Fruit fly (Drosophila melanogaster): ENCODE data around the gene Son.

The Son gene

DNA sequence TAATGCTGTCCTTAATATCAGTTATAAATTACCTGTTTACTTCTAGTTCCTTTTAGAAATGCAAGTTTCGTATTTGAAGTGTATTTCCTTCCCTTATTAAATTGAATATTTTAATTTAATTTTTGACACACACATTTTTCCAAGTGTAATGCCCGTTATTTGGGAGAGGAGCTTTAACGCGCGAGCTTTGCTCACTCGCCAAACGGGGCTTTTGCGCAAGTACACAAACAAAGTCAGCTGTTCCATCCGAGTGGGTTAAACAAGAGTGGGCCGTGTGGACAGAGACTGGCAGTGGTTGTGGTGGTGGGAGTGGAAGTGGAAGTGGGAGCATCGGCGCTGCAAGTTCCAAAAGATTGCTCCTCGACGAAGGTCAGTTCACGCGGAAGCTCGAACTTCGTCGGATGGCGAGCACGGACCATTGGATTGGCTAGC, 3.3 kb downstream of the Son start, which contains the start of gene CG8301:
Gene CG8301 (plus strand): TSS at position 218 of the 432 bp plus-strand sequence.
- TF ChIP-seq Mio (GFP tag; optimal IDR thresholded peaks at IDR 0.05) (no peak), dmrt93B (GFP tag; optimal IDR thresholded peaks at IDR 0.05) (no peak), woc (GFP tag; optimal IDR thresholded peaks at IDR 0.05) (no peak), h (GFP tag; optimal IDR thresholded peaks at IDR 0.05) (peak; percentile 15), CG9705 (GFP tag; optimal IDR thresholded peaks at IDR 0.05) (no peak), foxo (GFP tag; optimal IDR thresholded peaks at IDR 0.05) (peak in 1 of 2 experiments; percentile 12), Vsx2 (GFP tag; optimal IDR thresholded peaks at IDR 0.05; ENCODE audit: partially characterized antibody) (no peak), sv (GFP tag; optimal IDR thresholded peaks at IDR 0.05) (no peak), Dfd (GFP tag; optimal IDR thresholded peaks at IDR 0.05) (no peak), HLH106 (tag; optimal IDR thresholded peaks at IDR 0.05) (peak; percentile 19), lola (GFP tag; optimal IDR thresholded peaks at IDR 0.05) (no peak), dl (GFP tag; optimal IDR thresholded peaks at IDR 0.05; ENCODE audit: insufficient read depth in 1 of 2, partially characterized antibody in 2 of 2) (no peak), Rel (GFP tag; optimal IDR thresholded peaks at IDR 0.05) (no peak), Rel (tag; optimal IDR thresholded peaks at IDR 0.05) (peak; percentile 41), sage (GFP tag; optimal IDR thresholded peaks at IDR 0.05) (no peak), OdsH (GFP tag; optimal IDR thresholded peaks at IDR 0.05) (no peak), Dif (GFP tag; optimal IDR thresholded peaks at IDR 0.05; ENCODE audit: partially characterized antibody) (no peak), pan (optimal IDR thresholded peaks at IDR 0.05) (no peak), N (GFP tag; optimal IDR thresholded peaks at IDR 0.05) (no peak), Hnf4 (GFP tag; optimal IDR thresholded peaks at IDR 0.05) (no peak), Sp1 (GFP tag; optimal IDR thresholded peaks at IDR 0.05) (no peak), psq (GFP tag; optimal IDR thresholded peaks at IDR 0.05) (no peak)

DNA sequence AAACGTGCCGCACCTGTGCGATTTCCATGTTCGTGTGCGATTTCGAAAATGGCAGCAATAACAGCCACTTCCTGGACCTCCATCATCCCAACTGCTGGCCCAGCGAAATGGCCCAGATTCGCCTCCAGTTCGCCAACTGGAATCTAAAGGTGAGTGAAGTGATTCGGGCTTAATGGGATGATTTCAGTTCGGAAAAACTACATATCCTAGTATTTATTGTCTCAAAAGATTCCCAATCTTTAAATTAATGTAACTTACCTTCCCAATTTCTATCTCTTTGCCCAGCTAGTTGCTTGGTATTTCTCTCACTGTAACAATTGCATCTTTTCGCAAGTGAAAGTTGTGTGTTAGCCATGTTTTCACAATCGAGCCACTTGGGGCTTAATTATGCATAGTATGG, 4.1 kb downstream of the Son start:
- TF ChIP-seq usp (GFP tag; optimal IDR thresholded peaks at IDR 0.05) (no peak), sv (GFP tag; optimal IDR thresholded peaks at IDR 0.05) (no peak), Myc (optimal IDR thresholded peaks at IDR 0.05) (no peak), foxo (GFP tag; optimal IDR thresholded peaks at IDR 0.05) (no peak), psq (GFP tag; optimal IDR thresholded peaks at IDR 0.05) (no peak), Dif (GFP tag; optimal IDR thresholded peaks at IDR 0.05; ENCODE audit: partially characterized antibody) (no peak), ey (GFP tag; optimal IDR thresholded peaks at IDR 0.05) (no peak), tai (GFP tag; optimal IDR thresholded peaks at IDR 0.05) (no peak), Hnf4 (GFP tag; optimal IDR thresholded peaks at IDR 0.05) (no peak), Sp1 (GFP tag; optimal IDR thresholded peaks at IDR 0.05) (no peak), pan (optimal IDR thresholded peaks at IDR 0.05) (no peak), OdsH (GFP tag; optimal IDR thresholded peaks at IDR 0.05) (no peak)

DNA sequence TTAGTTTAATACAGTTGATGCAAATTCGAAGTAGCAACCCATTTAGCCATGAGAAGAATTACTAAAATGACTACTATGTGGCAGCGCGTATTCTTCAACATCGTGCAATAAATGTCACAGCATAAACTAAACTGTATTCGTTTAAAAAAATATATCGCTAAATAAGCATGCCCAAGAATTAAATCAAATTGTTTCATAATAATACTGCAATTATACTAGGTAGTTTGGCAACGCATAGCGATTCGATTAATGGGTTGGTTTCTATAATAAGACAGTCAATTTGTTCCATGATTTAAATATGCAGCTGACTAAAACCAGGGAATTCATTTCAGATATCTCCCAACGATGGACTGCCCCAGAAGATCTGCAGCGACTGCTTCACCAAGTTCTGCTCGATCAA, 5.3 kb downstream of the Son start, which contains the start of gene CG33654:
Gene CG33654 (minus strand): TSS at position 101 of the 400 bp plus-strand sequence.
- TF ChIP-seq br (GFP tag; optimal IDR thresholded peaks at IDR 0.05) = no peak
- TF ChIP-seq CG9705 (GFP tag; optimal IDR thresholded peaks at IDR 0.05) = no peak
- TF ChIP-seq foxo (GFP tag; optimal IDR thresholded peaks at IDR 0.05) = no peak
- TF ChIP-seq pan (optimal IDR thresholded peaks at IDR 0.05) = no peak
- no peak for TF ChIP-seq CG32264 (GFP tag; optimal IDR thresholded peaks at IDR 0.05)
- no peak for TF ChIP-seq dmrt93B (GFP tag; optimal IDR thresholded peaks at IDR 0.05)
- no peak for TF ChIP-seq Mio (GFP tag; optimal IDR thresholded peaks at IDR 0.05)

DNA sequence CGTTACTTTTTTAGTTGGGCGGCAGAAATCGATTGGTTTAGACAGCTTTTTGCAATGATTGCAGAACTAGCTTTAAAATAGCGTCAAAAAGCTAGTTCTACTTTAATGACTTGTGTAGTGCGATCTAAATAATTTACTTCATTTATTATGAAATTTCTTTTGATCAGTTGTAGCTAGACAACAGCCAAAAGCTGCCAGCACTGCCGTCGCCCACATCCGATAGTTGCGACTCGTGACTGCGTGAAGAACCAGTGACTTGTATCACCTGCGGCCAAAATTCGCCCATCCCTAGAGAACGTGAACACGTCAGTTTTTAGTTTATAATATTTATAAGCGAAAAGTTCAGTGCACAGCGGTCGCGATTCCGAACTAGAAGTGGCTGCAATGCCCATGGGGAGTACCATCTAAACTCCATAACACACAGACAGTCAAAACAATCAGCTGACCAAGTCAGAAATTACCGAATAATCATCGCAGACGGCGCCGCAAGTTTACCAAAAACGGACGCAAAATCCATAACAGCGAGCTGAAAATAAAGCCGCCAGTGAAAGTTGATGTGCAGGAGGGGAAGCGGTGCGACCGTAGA, 8.9 kb downstream of the Son start, which contains the start of gene P58IPK:
Gene P58IPK (plus strand): TSS at position 280 of the 586 bp plus-strand sequence.
- TF ChIP-seq HLH106 (tag; optimal IDR thresholded peaks at IDR 0.05) (peak; percentile 59), foxo (GFP tag; optimal IDR thresholded peaks at IDR 0.05) (peak in 1 of 2 experiments; percentile 66), sage (GFP tag; optimal IDR thresholded peaks at IDR 0.05) (peak; percentile 52), ey (GFP tag; optimal IDR thresholded peaks at IDR 0.05) (peak; percentile 53), Hr78 (GFP tag; optimal IDR thresholded peaks at IDR 0.05) (no peak), br (GFP tag; optimal IDR thresholded peaks at IDR 0.05) (peak; percentile 60), sv (GFP tag; optimal IDR thresholded peaks at IDR 0.05) (peak; percentile 36), CG9705 (GFP tag; optimal IDR thresholded peaks at IDR 0.05) (peak; percentile 28), Mio (GFP tag; optimal IDR thresholded peaks at IDR 0.05) (no peak), Vsx2 (GFP tag; optimal IDR thresholded peaks at IDR 0.05; ENCODE audit: partially characterized antibody) (no peak), h (GFP tag; optimal IDR thresholded peaks at IDR 0.05) (peak; percentile 71), Rel (GFP tag; optimal IDR thresholded peaks at IDR 0.05) (no peak), Rel (tag; optimal IDR thresholded peaks at IDR 0.05) (peak; percentile 33), pan (optimal IDR thresholded peaks at IDR 0.05) (no peak), CG32264 (GFP tag; optimal IDR thresholded peaks at IDR 0.05) (peak; percentile 46), GATAd (GFP tag; optimal IDR thresholded peaks at IDR 0.05) (peak; percentile 38), Dfd (GFP tag; optimal IDR thresholded peaks at IDR 0.05) (no peak), dmrt93B (GFP tag; optimal IDR thresholded peaks at IDR 0.05) (peak; percentile 14), psq (GFP tag; optimal IDR thresholded peaks at IDR 0.05) (peak; percentile 35), Hnf4 (GFP tag; optimal IDR thresholded peaks at IDR 0.05) (no peak), rgr (GFP tag; optimal IDR thresholded peaks at IDR 0.05) (peak; percentile 68), CrebA (GFP tag; optimal IDR thresholded peaks at IDR 0.05; ENCODE audit: borderline replicate concordance) (no peak), woc (GFP tag; optimal IDR thresholded peaks at IDR 0.05) (peak; percentile 91), Hr83 (GFP tag; optimal IDR thresholded peaks at IDR 0.05; ENCODE audit: poor library complexity, severe bottlenecking) (peak; percentile 83), Sp1 (GFP tag; optimal IDR thresholded peaks at IDR 0.05) (peak; percentile 32), jim (GFP tag; optimal IDR thresholded peaks at IDR 0.05) (no peak), Myc (optimal IDR thresholded peaks at IDR 0.05) (peak; percentile 89), OdsH (GFP tag; optimal IDR thresholded peaks at IDR 0.05) (no peak), Jra (GFP tag; optimal IDR thresholded peaks at IDR 0.05) (peak; percentile 72), dsf (GFP tag; optimal IDR thresholded peaks at IDR 0.05; ENCODE audit: borderline replicate concordance) (peak; percentile 33)
